Fruit fly (Drosophila melanogaster) whole organism, wandering third instar larva: Measurements from ENCODE around the gene alpha-Man-Ic.

Experiments used
- CG9705 ChIP-seq: fragments of 200-800 bp; sonication (Bioruptor generic); optimal IDR thresholded peaks from 2 replicates; lab custom pipeline; 2018; ENCODE audit warnings: missing biosample characterization, mild to moderate bottlenecking, missing genetic modification characterization
- Rel ChIP-seq, 2 experiments: fragments of 200-800 bp; sonication (Bioruptor generic) in 1 of 2; optimal IDR thresholded peaks; 2 replicates in 1 of 2; 3 replicates in 1 of 2; lab custom pipeline; 2016 to 2019; ENCODE audit warnings: mild to moderate bottlenecking in 2 of 2, missing biosample characterization in 2 of 2, missing genetic modification characterization in 2 of 2, moderate library complexity in 1 of 2
- woc ChIP-seq: sonication (Bioruptor generic); optimal IDR thresholded peaks from 2 replicates; lab custom pipeline; 2016; ENCODE audit warnings: missing biosample characterization, mild to moderate bottlenecking, missing genetic modification characterization

dm6 chr3R:29907601-29908175 lies 22.5 kb downstream of the alpha-Man-Ic start, which contains the start of gene CG31036:
- no peak for TF ChIP-seq CG9705 (GFP tag; lab: Kevin White, UChicago)
- TF ChIP-seq Rel (GFP tag; optimal IDR thresholded peaks at IDR 0.05; lab: Kevin White, UChicago): no peak
- no peak for TF ChIP-seq Rel (tag; optimal IDR thresholded peaks at IDR 0.05; lab: Kevin White, UChicago)
- no peak for TF ChIP-seq woc (GFP tag; lab: Kevin White, UChicago)
